Fruit fly (Drosophila melanogaster) ovary, adult (tissue): Measurements from ENCODE around the gene Sgp.
A peak's percentile ranks its signal among the peaks of the same experiment; 100 is the strongest.

Experiments
- CG17801 ChIP-seq: fragments of 200-800 bp; optimal IDR thresholded peaks from 2 replicates; lab custom pipeline; 2019; ENCODE audit warnings: missing biosample characterization, mild to moderate bottlenecking, missing genetic modification characterization, moderate library complexity; ENCODE audit not compliant: partially characterized antibody

Sgp gene

DNA sequence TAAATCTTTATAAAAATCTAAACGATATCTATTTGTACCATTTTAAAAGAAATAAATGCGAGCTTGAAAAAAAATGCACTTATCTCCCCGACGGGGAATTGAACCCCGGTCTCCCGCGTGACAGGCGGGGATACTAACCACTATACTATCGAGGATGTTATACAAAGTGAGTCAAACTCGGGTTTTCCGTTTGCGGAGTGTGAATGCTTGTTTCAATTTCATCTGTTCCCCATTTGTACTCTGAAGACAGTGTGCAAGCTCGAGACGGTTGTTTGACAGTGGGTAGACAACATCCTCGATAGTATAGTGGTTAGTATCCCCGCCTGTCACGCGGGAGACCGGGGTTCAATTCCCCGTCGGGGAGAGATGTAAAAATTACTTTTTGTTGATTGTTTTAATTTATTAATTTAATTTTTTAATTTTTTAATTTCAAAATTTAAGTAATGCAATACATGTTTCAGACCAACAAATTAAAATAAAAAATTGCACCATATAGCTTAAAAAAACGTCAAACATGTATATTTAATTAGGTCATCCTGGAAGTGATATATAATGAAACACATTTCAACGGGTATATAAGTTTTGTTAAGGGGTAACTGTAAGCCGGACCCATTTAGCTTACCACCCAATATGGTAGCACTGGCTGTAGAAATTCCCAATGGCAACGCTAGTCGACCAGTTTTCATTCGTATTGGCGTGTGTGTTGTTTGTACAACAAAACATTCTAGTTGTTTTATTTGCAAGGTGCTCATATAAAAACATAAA is 22.2 kb downstream of the Sgp start, which contains the start of gene Sema1a:
TSS of gene Sema1a (plus strand) at position 679 of the 765 bp plus-strand sequence.
- peak; percentile 47 for TF ChIP-seq CG17801 (GFP tag; lab: Kevin White, UChicago)

DNA sequence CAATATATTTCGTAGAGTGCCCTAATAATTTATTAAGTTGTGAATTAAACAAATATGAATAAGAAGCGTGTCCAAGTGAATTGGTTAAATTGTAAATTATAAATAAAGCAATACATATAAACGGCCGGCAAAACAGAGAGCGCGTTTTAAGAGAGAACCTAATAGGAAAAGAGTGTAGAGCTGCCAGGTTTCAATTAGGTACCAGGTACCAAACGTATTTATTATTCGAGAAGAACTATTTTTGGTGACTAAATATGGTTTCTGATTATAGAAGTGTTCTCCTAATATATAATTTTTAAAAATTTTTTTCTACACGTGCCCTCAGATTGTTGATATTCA is 22.7 kb downstream of the Sgp start:
- no peak for TF ChIP-seq CG17801 (GFP tag; lab: Kevin White, UChicago)

DNA sequence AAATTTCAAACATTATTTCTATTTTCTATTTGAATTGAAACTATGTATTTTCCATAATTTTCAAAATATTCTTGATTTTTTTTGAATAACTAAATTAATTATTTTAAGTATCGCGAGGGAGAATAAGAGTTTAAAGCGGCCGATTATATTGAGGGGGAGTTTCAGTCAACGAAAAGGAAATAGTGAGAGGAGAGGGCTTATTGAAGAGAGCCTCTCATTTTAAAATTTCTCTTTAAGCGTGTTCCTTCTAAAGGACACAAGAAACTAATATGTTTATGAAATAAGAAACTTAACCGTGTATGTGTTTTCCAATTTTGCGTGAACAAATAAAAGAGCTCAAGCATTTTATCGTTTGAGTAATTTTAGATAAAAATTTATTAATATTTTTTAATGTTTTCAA is 23.1 kb downstream of the Sgp start:
- no peak for TF ChIP-seq CG17801 (GFP tag; lab: Kevin White, UChicago)

DNA sequence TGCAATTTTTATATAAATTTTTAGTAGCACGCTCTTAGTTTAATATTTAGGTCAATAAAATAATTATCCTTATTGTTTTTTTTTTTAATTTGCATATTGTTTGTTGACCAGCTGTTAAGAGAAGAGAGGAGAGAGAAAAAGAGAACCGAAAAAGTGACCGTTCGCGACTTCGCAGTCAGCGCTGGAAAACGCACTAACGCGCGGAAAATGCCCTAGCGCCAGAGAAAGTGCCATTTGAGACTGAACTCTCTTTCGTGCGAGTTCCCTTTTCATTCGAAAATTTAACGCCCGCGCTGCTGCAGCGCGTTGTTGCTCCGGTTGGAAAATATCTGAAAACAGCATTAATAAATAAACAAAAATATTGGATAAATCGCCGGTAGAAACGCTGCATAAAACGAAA is 23.6 kb downstream of the Sgp start:
- no peak for TF ChIP-seq CG17801 (GFP tag; lab: Kevin White, UChicago)

DNA sequence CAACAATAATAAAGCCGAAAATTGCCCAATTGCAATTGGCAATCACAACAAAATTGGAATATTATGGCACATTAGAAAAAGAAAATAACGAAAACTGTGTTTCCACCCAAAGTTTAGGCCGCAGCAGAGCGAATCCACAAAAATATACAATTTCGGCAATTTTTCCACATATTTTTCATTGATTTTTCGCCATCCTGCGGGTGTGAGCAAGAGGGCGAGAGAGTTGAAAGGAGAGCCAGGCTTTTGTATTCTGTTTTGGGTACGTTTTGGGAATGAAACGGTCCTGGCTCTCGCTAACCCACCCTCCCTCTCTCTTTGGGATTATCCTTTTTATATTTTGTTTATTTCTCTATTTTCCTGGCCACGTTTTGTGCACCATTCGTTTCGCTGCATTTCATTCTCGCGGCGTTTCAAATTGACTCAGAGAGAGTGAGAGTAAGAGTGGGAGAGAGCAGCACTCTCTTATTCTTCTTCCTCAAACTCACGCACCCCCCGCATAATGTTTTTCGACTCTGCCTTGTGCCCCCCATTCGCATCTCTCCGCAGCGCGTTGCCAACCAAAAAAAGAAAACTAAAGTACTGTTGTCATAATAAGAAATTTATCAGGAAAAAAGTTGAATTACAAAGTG is 24.4 kb downstream of the Sgp start:
- TF ChIP-seq CG17801 (GFP tag; lab: Kevin White, UChicago), result no peak

DNA sequence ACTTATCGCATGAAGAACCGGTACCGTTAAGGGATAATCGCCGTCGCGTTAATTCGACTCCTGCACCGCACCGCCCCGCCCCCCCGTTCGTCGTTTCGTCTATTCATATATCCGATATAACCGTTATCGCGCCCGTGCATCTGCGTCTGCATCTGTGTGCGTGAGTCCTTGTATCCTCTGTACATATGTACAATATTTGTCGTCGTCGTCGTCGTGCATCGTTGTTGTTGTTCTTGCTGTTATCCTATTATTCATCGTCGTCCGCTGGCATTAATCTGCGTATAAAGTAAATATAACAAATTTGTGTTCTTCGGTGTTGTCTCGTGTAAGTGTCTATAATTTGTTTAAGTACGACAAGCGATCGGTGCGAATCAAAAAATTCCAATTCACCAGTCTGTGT is 25.1 kb downstream of the Sgp start:
- no peak for TF ChIP-seq CG17801 (GFP tag; lab: Kevin White, UChicago)

DNA sequence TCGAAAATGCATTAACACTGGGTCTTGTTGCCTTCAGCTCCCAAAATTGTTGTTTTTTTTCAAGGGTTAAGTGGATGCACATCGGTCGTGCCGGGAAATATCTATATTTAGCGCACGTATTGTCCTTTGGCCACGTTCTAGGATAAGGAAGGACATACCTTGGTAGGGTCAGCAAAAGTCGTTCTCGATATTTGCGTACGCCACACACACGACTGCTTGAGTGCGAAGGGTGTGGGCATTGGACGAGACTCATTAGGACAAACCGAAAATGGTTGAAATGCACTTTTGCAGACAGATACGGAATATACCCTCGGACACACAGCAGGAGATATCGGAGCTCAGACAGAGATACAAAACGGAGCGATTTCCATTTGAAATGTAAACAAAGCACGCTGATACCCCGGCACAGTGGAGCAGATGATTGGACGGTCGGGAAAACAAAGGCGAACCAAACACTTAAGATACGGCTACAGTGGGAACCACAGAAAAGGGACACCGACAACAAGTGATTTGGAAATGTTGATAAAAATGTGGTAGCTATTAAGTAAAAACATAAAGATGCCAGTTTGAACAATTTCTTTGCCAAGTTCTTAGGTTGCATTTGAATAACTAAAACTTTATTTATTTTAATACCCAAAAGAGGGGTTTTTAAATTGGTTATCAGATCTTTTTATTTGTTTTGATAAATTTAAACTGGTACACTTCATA is 26.1 kb downstream of the Sgp start:
- TF ChIP-seq CG17801 (GFP tag; lab: Kevin White, UChicago), result no peak

DNA sequence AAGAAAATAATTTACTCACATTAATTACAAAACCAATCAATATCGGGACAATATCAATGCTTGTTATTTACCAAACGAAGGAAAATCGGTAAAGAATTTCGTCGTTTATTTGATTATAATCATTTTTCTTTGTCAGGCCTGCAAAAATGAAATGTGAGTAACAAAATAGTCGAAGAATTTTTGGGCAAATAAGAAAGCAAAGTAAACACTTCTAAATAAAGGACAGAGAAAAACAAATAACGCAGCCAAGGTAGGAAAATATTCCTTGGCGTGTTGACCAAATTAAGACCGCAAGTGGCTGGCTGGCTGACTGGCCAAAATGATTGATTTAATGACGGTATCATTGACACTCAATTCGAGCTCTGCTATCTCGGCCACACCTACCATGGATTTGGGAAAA is 28.6 kb downstream of the Sgp start:
- no peak for TF ChIP-seq CG17801 (GFP tag; lab: Kevin White, UChicago)

DNA sequence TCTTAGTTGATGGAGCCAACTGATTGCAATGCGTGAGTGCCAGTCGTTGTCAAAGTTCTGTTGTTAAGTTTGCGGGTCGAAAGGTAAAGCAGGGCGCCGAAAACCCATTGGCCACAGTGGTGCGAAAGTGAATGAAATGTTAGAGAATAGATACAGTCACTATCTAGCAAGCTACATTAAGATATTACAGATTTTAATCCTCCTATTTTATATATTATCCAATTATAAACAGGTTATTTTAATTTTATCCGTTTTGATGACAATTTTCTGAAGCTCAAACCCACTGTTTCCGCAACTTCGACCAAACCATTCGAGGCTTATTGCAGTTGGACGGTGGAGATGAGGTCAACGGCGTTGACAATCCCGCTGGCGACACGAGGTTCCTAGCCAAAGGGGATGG is 33.0 kb downstream of the Sgp start:
- no peak for TF ChIP-seq CG17801 (GFP tag; lab: Kevin White, UChicago)

DNA sequence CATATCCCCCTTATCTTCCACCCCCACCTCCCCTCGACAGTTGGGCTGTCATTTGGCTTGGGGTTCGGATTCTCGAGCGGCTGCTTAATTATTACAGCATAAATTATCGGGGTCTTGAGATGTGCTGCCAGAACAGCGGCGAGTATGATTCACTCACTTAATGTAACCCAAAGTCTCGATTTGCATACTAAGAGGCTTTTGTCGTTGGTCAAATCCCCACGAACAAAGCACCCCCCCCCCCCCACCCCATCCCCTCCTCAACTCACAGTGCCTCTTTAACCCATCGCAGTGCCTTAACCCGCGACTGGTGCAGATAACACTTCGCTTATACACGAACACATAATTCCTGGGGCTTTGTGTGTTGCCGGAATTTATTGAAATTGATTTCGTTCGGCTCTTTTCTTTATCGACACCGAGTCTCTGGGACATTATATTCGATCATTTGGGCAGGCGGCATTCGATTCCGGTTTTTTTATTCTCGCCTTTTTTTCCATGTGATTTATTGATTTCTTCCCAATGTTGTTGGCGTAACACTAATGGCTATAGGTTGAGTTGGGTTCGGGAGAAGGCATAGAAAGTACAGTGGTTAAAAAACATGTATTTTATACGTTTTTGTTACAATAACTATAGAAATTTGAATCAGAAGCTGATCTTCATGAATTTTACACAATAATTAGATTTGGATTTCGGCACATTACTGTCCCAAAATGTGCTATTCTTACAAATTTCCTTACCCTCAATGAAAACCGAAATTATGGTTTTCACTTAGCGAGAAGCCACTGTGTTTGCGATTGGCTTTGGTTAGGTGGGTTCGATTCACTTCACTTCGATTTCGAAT is 34.5 kb downstream of the Sgp start:
- no peak for TF ChIP-seq CG17801 (GFP tag; lab: Kevin White, UChicago)

DNA sequence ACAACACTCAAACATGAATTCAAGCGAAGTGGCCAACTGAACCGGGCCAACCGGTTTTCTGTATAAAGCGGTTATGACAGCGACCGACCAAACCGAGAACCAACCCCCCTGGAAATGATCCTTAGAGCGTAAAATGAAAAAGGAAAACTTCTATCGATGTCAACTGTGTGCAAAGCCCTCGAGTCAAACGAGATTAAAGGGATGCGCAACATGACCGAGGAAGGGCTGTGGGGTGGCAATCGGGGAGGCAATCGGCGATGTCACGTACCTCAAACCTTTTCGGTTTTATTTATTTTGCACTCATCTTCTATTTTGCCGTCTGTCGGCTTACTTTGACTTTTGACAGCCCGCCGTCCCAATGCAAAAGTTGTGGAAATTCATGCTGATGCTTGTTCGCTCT is 36.7 kb downstream of the Sgp start:
- TF ChIP-seq CG17801 (GFP tag; lab: Kevin White, UChicago), result no peak

DNA sequence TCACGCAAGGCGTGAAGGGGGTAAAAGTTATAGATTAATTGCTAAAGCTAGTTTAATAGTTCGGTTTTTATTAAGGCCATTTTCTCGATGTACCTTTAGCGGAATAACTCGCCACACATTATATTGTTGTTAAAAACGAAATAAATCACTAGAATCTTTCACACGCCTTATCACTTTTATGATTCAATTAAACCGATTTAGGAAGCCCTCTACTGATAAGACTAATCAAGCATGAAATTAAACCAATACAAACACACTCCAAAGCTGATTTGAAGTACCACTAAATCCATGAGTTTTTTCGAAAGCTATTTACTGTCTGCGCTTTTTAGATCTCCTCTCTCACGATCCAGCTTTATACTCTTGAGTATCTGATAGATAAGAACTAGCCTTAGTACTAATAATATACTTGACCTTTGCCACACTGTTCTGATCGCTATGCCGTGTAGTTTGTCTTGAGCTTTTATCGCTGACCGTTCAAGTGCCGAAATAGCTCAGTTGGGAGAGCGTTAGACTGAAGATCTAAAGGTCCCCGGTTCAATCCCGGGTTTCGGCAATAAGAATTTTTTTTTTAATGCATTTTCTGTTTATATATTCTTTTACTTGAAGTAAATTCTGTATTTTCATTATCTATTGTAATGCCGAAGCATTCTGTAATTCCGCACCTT is 51.0 kb downstream of the Sgp start:
- TF ChIP-seq CG17801 (GFP tag; lab: Kevin White, UChicago), result peak; percentile 2
